Fruit fly (Drosophila melanogaster) S2 (cell line): ENCODE data around the gene Atg14.
A peak's percentile ranks its signal among the peaks of the same experiment; 100 is the strongest.

ENCODE experiments used
- CG8478 ChIP-seq: fragments of >200 bp; optimal IDR thresholded peaks from 2 replicates; lab custom pipeline; 2018
- CTCF ChIP-seq, 2 experiments: fragments of >200 bp; optimal IDR thresholded peaks; 2 replicates each; lab custom pipeline; 2018

Atg14 gene

dm6 chr3R:29113392-29113791 is 2.8 kb upstream of the Atg14 start:
- TF ChIP-seq CG8478 (no peak), CTCF (optimal IDR thresholded peaks at IDR 0.05; lab: Kevin White, UChicago) (no peak)

dm6 chr3R:29122817-29123611 is 6.8 kb downstream of the Atg14 start, which contains the start of the genes yem and Ctl2:
yem (minus strand) TSS chr3R:29122879.
Ctl2 (plus strand) TSS chr3R:29123370.
- no peak for TF ChIP-seq CTCF (optimal IDR thresholded peaks at IDR 0.05; lab: Kevin White, UChicago)

- TF ChIP-seq CTCF (optimal IDR thresholded peaks at IDR 0.05; lab: Kevin White, UChicago) (no peak), CG8478 (no peak)
Observed at dm6 chr3R:29124128-29124527, 7.9 kb downstream of the Atg14 start.

- TF ChIP-seq CTCF (optimal IDR thresholded peaks at IDR 0.05; lab: Kevin White, UChicago): peak in 1 of 2 experiments; percentile 31
- no peak for TF ChIP-seq CG8478
Observed at dm6 chr3R:29130902-29131621, 14.9 kb downstream of the Atg14 start, which contains the start of the genes dgt6 and Vha100-1. dgt6 (minus strand) TSS chr3R:29130972. Vha100-1 (plus strand) TSS chr3R:29131193.

dm6 chr3R:29138407-29138806 is 22.2 kb downstream of the Atg14 start, which contains the start of the genes Alg13 and superdeath:
Alg13 (minus strand) TSS chr3R:29138573.
superdeath (plus strand) TSS chr3R:29138662.
- no peak for TF ChIP-seq CG8478
- no peak for TF ChIP-seq CTCF (optimal IDR thresholded peaks at IDR 0.05; lab: Kevin White, UChicago)

dm6 chr3R:29138961-29139527 is 22.9 kb downstream of the Atg14 start:
- TF ChIP-seq CG8478: no peak
- no peak for TF ChIP-seq CTCF (optimal IDR thresholded peaks at IDR 0.05; lab: Kevin White, UChicago)

dm6 chr3R:29139767-29140755 is 23.9 kb downstream of the Atg14 start:
- no peak for TF ChIP-seq CG8478
- TF ChIP-seq CTCF (optimal IDR thresholded peaks at IDR 0.05; lab: Kevin White, UChicago): no peak

- TF ChIP-seq CG8478 (no peak), CTCF (optimal IDR thresholded peaks at IDR 0.05; lab: Kevin White, UChicago) (no peak)
Observed at dm6 chr3R:29146710-29147109, 30.5 kb downstream of the Atg14 start, which contains the start of gene CG14511. CG14511 (minus strand) TSS chr3R:29146893.

- TF ChIP-seq CG8478 (no peak), CTCF (optimal IDR thresholded peaks at IDR 0.05; lab: Kevin White, UChicago) (peak; percentile 53 to 69)
Observed at dm6 chr3R:29148072-29148471, 31.9 kb downstream of the Atg14 start, which contains the start of the genes CG11882 and Pglym78. CG11882 (minus strand) TSS chr3R:29148172. Pglym78 (plus strand) TSS chr3R:29148248.

dm6 chr3R:29151621-29152092 is 35.5 kb downstream of the Atg14 start, which contains the start of gene eIF2D:
eIF2D (minus strand) TSS chr3R:29151794.
- TF ChIP-seq CG8478 (no peak), CTCF (optimal IDR thresholded peaks at IDR 0.05; lab: Kevin White, UChicago) (no peak)

- no peak for TF ChIP-seq CG8478
- TF ChIP-seq CTCF (optimal IDR thresholded peaks at IDR 0.05; lab: Kevin White, UChicago): no peak
Observed at dm6 chr3R:29153197-29153644, 37.0 kb downstream of the Atg14 start, which contains the start of the genes Slbp and Rpn2. Slbp (minus strand) TSS chr3R:29153266. Rpn2 (plus strand) TSS chr3R:29153524.

dm6 chr3R:29157418-29158398 is 41.5 kb downstream of the Atg14 start, which contains the start of gene rdog:
rdog (plus strand) TSS chr3R:29158122.
- TF ChIP-seq CG8478: no peak
- no peak for TF ChIP-seq CTCF (optimal IDR thresholded peaks at IDR 0.05; lab: Kevin White, UChicago)
